Worm (Caenorhabditis elegans): ENCODE measurements around the gene R07B7.8.

Gene R07B7.8

ce11 chrV:12088773-12089172, 4.7 kb upstream of the R07B7.8 start, which contains the start of gene R07B7.12:
Gene R07B7.12 (plus strand): TSS chrV:12089073.
- TF ChIP-seq nhr-77 (tag; optimal IDR thresholded peaks at IDR 0.05) (no peak), efl-3 (GFP tag; optimal IDR thresholded peaks at IDR 0.05) (no peak), nhr-47 (tag; optimal IDR thresholded peaks at IDR 0.05) (no peak), blmp-1 (tag; optimal IDR thresholded peaks at IDR 0.05) (no peak), sup-37 (GFP tag; optimal IDR thresholded peaks at IDR 0.05) (no peak), lin-14 (GFP tag; optimal IDR thresholded peaks at IDR 0.05) (no peak), lsy-2 (tag; optimal IDR thresholded peaks at IDR 0.05) (no peak), ztf-4 (tag; optimal IDR thresholded peaks at IDR 0.05) (no peak), nhr-84 (tag; optimal IDR thresholded peaks at IDR 0.05) (no peak), zag-1 (tag; optimal IDR thresholded peaks at IDR 0.05) (no peak), mdl-1 (tag; optimal IDR thresholded peaks at IDR 0.05) (no peak), hlh-17 (GFP tag; optimal IDR thresholded peaks at IDR 0.05; ENCODE audit: borderline replicate concordance) (no peak), pqm-1 (tag; optimal IDR thresholded peaks at IDR 0.05) (no peak), C34B4.2 (tag; optimal IDR thresholded peaks at IDR 0.05) (no peak), alr-1 (tag; optimal IDR thresholded peaks at IDR 0.05; ENCODE audit: borderline replicate concordance) (no peak), lin-15B (tag; optimal IDR thresholded peaks at IDR 0.05) (no peak), nhr-76 (tag; optimal IDR thresholded peaks at IDR 0.05) (no peak), fkh-8 (tag; optimal IDR thresholded peaks at IDR 0.05) (no peak), egl-27 (tag; optimal IDR thresholded peaks at IDR 0.05) (no peak), lir-3 (tag; optimal IDR thresholded peaks at IDR 0.05; ENCODE audit: poor library complexity) (no peak)

ce11 chrV:12086934-12087333, 2.8 kb upstream of the R07B7.8 start, which contains the start of gene gana-1:
Gene gana-1 (plus strand): TSS chrV:12087234.
- TF ChIP-seq nhr-84 (tag; optimal IDR thresholded peaks at IDR 0.05) = no peak

ce11 chrV:12085867-12086634, 1.9 kb upstream of the R07B7.8 start:
- TF ChIP-seq lin-14 (GFP tag; optimal IDR thresholded peaks at IDR 0.05) (peak; percentile 3), nhr-71 (tag; optimal IDR thresholded peaks at IDR 0.05) (no peak), egl-27 (tag; optimal IDR thresholded peaks at IDR 0.05) (no peak), ama-1 (optimal IDR thresholded peaks at IDR 0.05) (no peak), snu-23 (GFP tag; optimal IDR thresholded peaks at IDR 0.05) (no peak), elt-2 (tag; optimal IDR thresholded peaks at IDR 0.05) (peak; percentile 63), elt-3 (tag; optimal IDR thresholded peaks at IDR 0.05) (peak; percentile 75 to 98 (median 94)), unc-30 (tag; optimal IDR thresholded peaks at IDR 0.05) (no peak), nhr-85 (tag) (peak; percentile 6), fos-1 (tag; optimal IDR thresholded peaks at IDR 0.05) (no peak), xbp-1 (tag; optimal IDR thresholded peaks at IDR 0.05) (no peak)

- TF ChIP-seq ceh-8 (GFP tag; optimal IDR thresholded peaks at IDR 0.05) = no peak
- TF ChIP-seq C16A3.4 (tag; optimal IDR thresholded peaks at IDR 0.05) = no peak
- peak; percentile 22 to 52 for TF ChIP-seq efl-1 (optimal IDR thresholded peaks at IDR 0.05)
- peak in 1 of 2 experiments; percentile 50 for TF ChIP-seq efl-1 (GFP tag; optimal IDR thresholded peaks at IDR 0.05 in 1 of 2)
- no peak for TF ChIP-seq nhr-77 (tag; optimal IDR thresholded peaks at IDR 0.05)
- TF ChIP-seq lin-14 (GFP tag; optimal IDR thresholded peaks at IDR 0.05) = peak; percentile 7
These were observed 1.2 kb downstream of the R07B7.8 start, which contains the start of gene R07B7.10 for ce11 chrV:12082932-12083331. Gene R07B7.10 (plus strand): TSS chrV:12083216.

ce11 chrV:12080274-12080673, 3.8 kb downstream of the R07B7.8 start, which contains the start of gene R07B7.9:
Gene R07B7.9 (minus strand): TSS chrV:12080374.
- no peak for TF ChIP-seq ceh-88 (GFP tag; IDR thresholded peaks at IDR 0.05)
- no peak for TF ChIP-seq nhr-84 (tag; optimal IDR thresholded peaks at IDR 0.05)
- no peak for TF ChIP-seq C04F5.9 (tag; optimal IDR thresholded peaks at IDR 0.05)
- no peak for TF ChIP-seq nhr-71 (tag; optimal IDR thresholded peaks at IDR 0.05)
- TF ChIP-seq nhr-90 (tag; optimal IDR thresholded peaks at IDR 0.05; ENCODE audit: poor library complexity) = no peak
- TF ChIP-seq jun-1 (tag; optimal IDR thresholded peaks at IDR 0.05) = no peak
